Worm (Caenorhabditis elegans) whole organism, mixed stage, embryonic: ENCODE data around the gene spl-3.

Source experiments
- ces-1 ChIP-seq: fragments of 150-350 bp; optimal IDR thresholded peaks from 2 replicates; lab custom pipeline; 2014; ENCODE audit warnings: missing biosample characterization, missing genetic modification reagents, missing genetic modification characterization
- elt-1 ChIP-seq: sonication (generic microtip); optimal IDR thresholded peaks from 2 replicates; lab custom pipeline; 2017; ENCODE audit warnings: missing genetic modification characterization, mild to moderate bottlenecking, missing compliant biosample characterization, antibody characterized with exemption, moderate library complexity, borderline replicate concordance; ENCODE audit not compliant: insufficient read depth
- lsy-2 ChIP-seq: fragments of 150-350 bp; optimal IDR thresholded peaks from 2 replicates; lab custom pipeline; 2014; ENCODE audit warnings: missing biosample characterization, missing genetic modification characterization
- nhr-76 ChIP-seq: sonication (generic microtip); optimal IDR thresholded peaks from 2 replicates; lab custom pipeline; 2017; ENCODE audit warnings: missing biosample characterization, missing genetic modification characterization
- pha-4 ChIP-seq: fragments of 150-350 bp; optimal IDR thresholded peaks from 2 replicates; lab custom pipeline; 2018; ENCODE audit warnings: missing biosample characterization, missing genetic modification reagents, missing genetic modification characterization
- unc-62 ChIP-seq: fragments of 150-350 bp; optimal IDR thresholded peaks from 2 replicates; lab custom pipeline; 2014; ENCODE audit warnings: missing biosample characterization, missing genetic modification reagents, missing genetic modification characterization
- ztf-11 ChIP-seq: fragments of 150-350 bp; optimal IDR thresholded peaks from 2 replicates; lab custom pipeline; 2014; ENCODE audit warnings: missing biosample characterization, missing genetic modification characterization

DNA sequence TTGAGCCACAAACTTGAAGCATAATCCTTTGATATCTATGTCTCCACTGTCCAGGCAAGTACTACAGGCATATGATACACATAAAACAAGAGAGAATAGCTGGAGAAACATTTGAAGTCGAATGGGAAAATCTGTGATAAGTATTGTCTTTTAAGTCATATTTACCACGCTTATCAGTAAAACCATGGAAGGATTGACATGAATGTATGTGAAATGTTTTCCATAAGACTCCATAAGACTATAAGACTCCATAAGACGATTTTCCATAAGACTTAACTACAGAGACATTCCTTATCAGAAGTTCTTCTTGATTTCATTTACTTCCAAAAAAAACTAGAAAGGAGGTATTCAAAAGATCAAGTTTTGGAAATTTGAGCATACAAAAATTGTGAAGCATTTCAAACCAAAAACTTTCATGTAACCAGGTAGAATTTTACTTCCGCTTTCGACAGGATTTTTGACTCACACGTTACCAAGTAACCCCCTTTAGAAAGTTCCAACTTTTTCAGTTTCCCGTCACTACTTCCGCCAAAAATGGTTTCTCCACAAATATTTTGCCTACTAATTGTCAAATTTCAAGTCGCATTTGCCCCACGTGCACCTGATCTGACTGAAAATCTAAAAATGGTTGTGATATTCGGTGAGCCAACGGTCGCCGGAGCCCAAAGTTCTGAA lies 54.0 kb downstream of the spl-3 start, which contains the start of the genes clec-165 and F38A1.11:
- TF ChIP-seq unc-62 (no peak), ces-1 (GFP tag; lab: Kevin White, UChicago) (no peak), lsy-2 (no peak), nhr-76 (no peak), pha-4 (no peak), ztf-11 (no peak), elt-1 (no peak)
